Worm (Caenorhabditis elegans) whole organism, young adult: ENCODE results near the gene F15A4.2.

ENCODE experiments used
- B0035.1 ChIP-seq: sonication (generic microtip); optimal IDR thresholded peaks from 2 replicates; lab custom pipeline; 2016; ENCODE audit warnings: missing genetic modification characterization, mild to moderate bottlenecking, missing compliant biosample characterization, missing genotype, missing genetic modification reagents
- F33H1.4 ChIP-seq: fragments of 200-800 bp; sonication (Bioruptor generic); IDR thresholded peaks from 2 replicates; pipeline ENCODE4 v1.3.6; 2022; ENCODE audit warnings: missing genetic modification reagents, missing genetic modification characterization, missing compliant biosample characterization
- F37B4.10 ChIP-seq: fragments of 200-800 bp; sonication (Bioruptor generic); IDR thresholded peaks from 2 replicates; pipeline ENCODE4 v1.3.6; 2022; ENCODE audit warnings: missing genetic modification characterization, missing compliant biosample characterization
- Y56A3A.18 ChIP-seq: fragments of 200-800 bp; sonication (Bioruptor generic); IDR thresholded peaks from 2 replicates; pipeline ENCODE4 v1.3.6; 2022; ENCODE audit warnings: missing genetic modification reagents, missing genetic modification characterization, missing compliant biosample characterization
- aptf-3 ChIP-seq: fragments of 200-800 bp; sonication (Bioruptor generic); IDR thresholded peaks from 2 replicates; pipeline ENCODE4 v1.3.6; 2022; ENCODE audit warnings: missing genetic modification characterization, missing compliant biosample characterization
- atf-7 ChIP-seq: sonication (generic microtip); optimal IDR thresholded peaks from 2 replicates; lab custom pipeline; 2017; ENCODE audit warnings: mild to moderate bottlenecking, missing genetic modification characterization, missing compliant biosample characterization
- attf-5 ChIP-seq: fragments of 200-800 bp; sonication (Bioruptor generic); optimal IDR thresholded peaks from 2 replicates; lab custom pipeline; 2018; ENCODE audit warnings: mild to moderate bottlenecking, missing genetic modification characterization, missing compliant biosample characterization
- attf-6 ChIP-seq: fragments of 200-800 bp; sonication (Bioruptor generic); IDR thresholded peaks from 2 replicates; pipeline ENCODE4 v1.3.6; 2022; ENCODE audit warnings: missing genetic modification reagents, missing genetic modification characterization, missing compliant biosample characterization
- ceh-100 ChIP-seq: fragments of 200-800 bp; sonication (Bioruptor generic); IDR thresholded peaks from 2 replicates; pipeline ENCODE4 v1.3.6; 2022; ENCODE audit warnings: missing genetic modification reagents, missing genetic modification characterization, missing compliant biosample characterization
- chd-7 ChIP-seq: sonication (generic microtip); optimal IDR thresholded peaks from 2 replicates; lab custom pipeline; 2016; ENCODE audit warnings: mild to moderate bottlenecking, missing genetic modification characterization, moderate library complexity, missing compliant biosample characterization
- dox-1 ChIP-seq: fragments of 200-800 bp; sonication (Bioruptor generic); IDR thresholded peaks from 2 replicates; pipeline ENCODE4 v1.3.6; 2022; ENCODE audit warnings: missing genetic modification reagents, missing genetic modification characterization, missing compliant biosample characterization
- efl-1 ChIP-seq: fragments of 150-350 bp; optimal IDR thresholded peaks from 2 replicates; lab custom pipeline; 2014; ENCODE audit warnings: missing biosample characterization, missing genetic modification reagents, missing genetic modification characterization
- egrh-3 ChIP-seq: fragments of 200-800 bp; sonication (Bioruptor generic); IDR thresholded peaks from 2 replicates; pipeline ENCODE4 v1.3.6; 2022; ENCODE audit warnings: missing genetic modification reagents, missing genetic modification characterization, missing compliant biosample characterization
- ekl-4 ChIP-seq: fragments of 200-800 bp; sonication (Bioruptor generic); IDR thresholded peaks from 2 replicates; pipeline ENCODE4 v1.3.6; 2022; ENCODE audit warnings: missing genetic modification reagents, missing genetic modification characterization, missing compliant biosample characterization
- ets-4 ChIP-seq: fragments of 200-800 bp; sonication (Bioruptor generic); optimal IDR thresholded peaks from 2 replicates; lab custom pipeline; 2018; ENCODE audit warnings: mild to moderate bottlenecking, missing genetic modification characterization, missing compliant biosample characterization
- fkh-3 ChIP-seq: sonication (generic microtip); optimal IDR thresholded peaks from 2 replicates; lab custom pipeline; 2016; ENCODE audit warnings: mild to moderate bottlenecking, missing genetic modification characterization, missing compliant biosample characterization
- hlh-26 ChIP-seq: fragments of 200-800 bp; sonication (Bioruptor generic); conservative IDR thresholded peaks from 2 replicates; pipeline ENCODE4 v1.3.6; 2022; ENCODE audit warnings: missing genetic modification reagents, missing genetic modification characterization, missing compliant biosample characterization
- lin-26 ChIP-seq: fragments of 200-800 bp; sonication (Bioruptor generic); IDR thresholded peaks from 2 replicates; pipeline ENCODE4 v1.3.6; 2022; ENCODE audit warnings: missing genetic modification reagents, missing genetic modification characterization, missing compliant biosample characterization
- lin-54 ChIP-seq: fragments of 200-800 bp; sonication (Bioruptor generic); optimal IDR thresholded peaks from 2 replicates; lab custom pipeline; 2018; ENCODE audit warnings: mild to moderate bottlenecking, missing genetic modification characterization, missing compliant biosample characterization
- lir-1 ChIP-seq: fragments of 200-800 bp; sonication (Bioruptor generic); conservative IDR thresholded peaks from 2 replicates; pipeline ENCODE4 v1.3.6; 2022; ENCODE audit warnings: missing genetic modification reagents, missing genetic modification characterization, missing compliant biosample characterization
- lsl-1 ChIP-seq: fragments of 200-800 bp; sonication (Bioruptor generic); optimal IDR thresholded peaks from 2 replicates; lab custom pipeline; 2018; ENCODE audit warnings: mild to moderate bottlenecking, missing genetic modification characterization, moderate library complexity, missing compliant biosample characterization
- madf-10 ChIP-seq: sonication (generic microtip); optimal IDR thresholded peaks from 2 replicates; lab custom pipeline; 2016; ENCODE audit warnings: mild to moderate bottlenecking, missing genetic modification characterization, missing compliant biosample characterization
- madf-6 ChIP-seq: fragments of 200-800 bp; sonication (Bioruptor generic); IDR thresholded peaks from 2 replicates; pipeline ENCODE4 v1.3.6; 2022; ENCODE audit warnings: missing genetic modification reagents, missing genetic modification characterization, missing compliant biosample characterization
- madf-8 ChIP-seq: fragments of 200-800 bp; sonication (Bioruptor generic); conservative IDR thresholded peaks from 2 replicates; pipeline ENCODE4 v1.3.6; 2022; ENCODE audit warnings: missing genetic modification reagents, missing genetic modification characterization, missing compliant biosample characterization
- mcd-1 ChIP-seq: fragments of 200-800 bp; sonication (Bioruptor generic); IDR thresholded peaks from 2 replicates; pipeline ENCODE4 v1.3.6; 2022; ENCODE audit warnings: missing genetic modification reagents, missing genetic modification characterization, missing compliant biosample characterization
- nfya-2 ChIP-seq: fragments of 200-800 bp; sonication (Bioruptor generic); IDR thresholded peaks from 2 replicates; pipeline ENCODE4 v1.3.6; 2022; ENCODE audit warnings: missing genetic modification reagents, missing genetic modification characterization, missing compliant biosample characterization
- nfyb-1 ChIP-seq: fragments of 200-800 bp; sonication (Bioruptor generic); IDR thresholded peaks from 2 replicates; pipeline ENCODE4 v1.3.6; 2022; ENCODE audit warnings: missing genetic modification reagents, missing genetic modification characterization, missing compliant biosample characterization
- nhr-120 ChIP-seq: fragments of 200-800 bp; sonication (Bioruptor generic); IDR thresholded peaks from 2 replicates; pipeline ENCODE4 v1.3.6; 2022; ENCODE audit warnings: missing genetic modification characterization, missing compliant biosample characterization
- pha-4 ChIP-seq: fragments of 150-350 bp; sonication (generic microtip); optimal IDR thresholded peaks from 2 replicates; lab custom pipeline; 2014; ENCODE audit warnings: missing biosample characterization, missing genetic modification reagents, missing genetic modification characterization
- rcor-1 ChIP-seq: fragments of 200-800 bp; sonication (Bioruptor generic); IDR thresholded peaks from 2 replicates; pipeline ENCODE4 v1.3.6; 2022; ENCODE audit warnings: missing genetic modification reagents, missing genetic modification characterization, missing compliant biosample characterization
- sea-2 ChIP-seq: fragments of 200-800 bp; sonication (Bioruptor generic); IDR thresholded peaks from 2 replicates; pipeline ENCODE4 v1.3.6; 2022; ENCODE audit warnings: missing genetic modification characterization, missing compliant biosample characterization
- snpc-1.3 ChIP-seq: sonication (generic microtip); optimal IDR thresholded peaks from 2 replicates; lab custom pipeline; 2017; ENCODE audit warnings: missing genetic modification characterization, mild to moderate bottlenecking, missing compliant biosample characterization, antibody characterized with exemption, moderate library complexity, missing genotype, missing genetic modification reagents; ENCODE audit not compliant: insufficient read depth
- tbp1 ChIP-seq: fragments of 200-800 bp; sonication (Bioruptor generic); optimal IDR thresholded peaks from 2 replicates; lab custom pipeline; 2018; ENCODE audit warnings: mild to moderate bottlenecking, missing genetic modification characterization, missing compliant biosample characterization
- xnd-1 ChIP-seq: sonication (generic microtip); optimal IDR thresholded peaks from 2 replicates; lab custom pipeline; 2016; ENCODE audit warnings: missing genotype, missing genetic modification reagents, missing genetic modification characterization, missing compliant biosample characterization
- ztf-18 ChIP-seq: sonication (generic microtip); optimal IDR thresholded peaks from 2 replicates; lab custom pipeline; 2016; ENCODE audit warnings: missing genotype, mild to moderate bottlenecking, missing genetic modification characterization, missing compliant biosample characterization
- ztf-25 ChIP-seq: fragments of 200-800 bp; sonication (Bioruptor generic); IDR thresholded peaks from 2 replicates; pipeline ENCODE4 v1.3.6; 2022; ENCODE audit warnings: missing genetic modification reagents, missing genetic modification characterization, missing compliant biosample characterization

F15A4.2 gene

DNA sequence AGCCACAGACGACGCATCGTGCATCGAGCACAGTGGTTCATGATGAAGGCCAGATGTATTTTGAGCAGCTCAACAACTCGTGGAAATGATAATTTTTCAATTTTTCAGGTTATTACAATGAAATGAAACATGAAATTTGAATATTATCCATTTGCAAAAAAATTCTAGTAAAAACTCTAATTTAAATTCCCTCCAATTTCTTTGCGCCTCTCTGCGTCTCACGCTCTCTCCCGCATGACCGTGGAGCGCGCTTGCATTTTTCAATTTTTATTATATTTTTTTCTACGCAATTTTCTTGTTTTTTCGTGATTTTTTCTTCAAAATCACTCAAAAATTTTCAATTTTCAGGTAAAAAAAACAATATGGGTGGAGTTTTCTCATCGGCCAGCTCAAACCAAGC lies 2.9 kb upstream of the F15A4.2 start, which contains the start of gene tag-281 (continued):
- peak; percentile 98 for TF ChIP-seq mcd-1 (GFP tag; lab: Robert Waterston, UW)
- no peak for TF ChIP-seq nfya-2 (GFP tag; lab: Robert Waterston, UW)
- peak; percentile 87 for TF ChIP-seq efl-1
- TF ChIP-seq nhr-120 (GFP tag; lab: Robert Waterston, UW), result no peak
- TF ChIP-seq attf-6, result no peak
- no peak for TF ChIP-seq aptf-3 (GFP tag; lab: Robert Waterston, UW)
- no peak for TF ChIP-seq lin-26 (GFP tag; lab: Robert Waterston, UW)
- TF ChIP-seq ekl-4 (GFP tag; lab: Robert Waterston, UW), result no peak
- TF ChIP-seq tbp1, result peak; percentile 56
- no peak for TF ChIP-seq B0035.1 (tag; lab: Kevin White, UChicago)
- no peak for TF ChIP-seq madf-10 (tag; lab: Kevin White, UChicago)
- peak; percentile 73 for TF ChIP-seq attf-5
- no peak for TF ChIP-seq hlh-26 (GFP tag; lab: Robert Waterston, UW)
- TF ChIP-seq F37B4.10 (GFP tag; lab: Robert Waterston, UW), result no peak
- no peak for TF ChIP-seq Y56A3A.18 (GFP tag; lab: Robert Waterston, UW)
- peak; percentile 32; the same call in 1 of the 2 replicates for TF ChIP-seq madf-8 (GFP tag; lab: Robert Waterston, UW)
- TF ChIP-seq ceh-100 (GFP tag; lab: Robert Waterston, UW), result no peak; the same call in 1 of the 2 replicates
- peak; percentile 44 for TF ChIP-seq pha-4 (tag; lab: Kevin White, UChicago)
- TF ChIP-seq lin-54 (GFP tag; lab: Kevin White, UChicago), result peak; percentile 97
- peak; percentile 56; the same call in 1 of the 2 replicates for TF ChIP-seq dox-1 (GFP tag; lab: Robert Waterston, UW)
- no peak for TF ChIP-seq atf-7 (tag; lab: Kevin White, UChicago)
- TF ChIP-seq egrh-3 (GFP tag; lab: Robert Waterston, UW), result no peak
- TF ChIP-seq rcor-1 (GFP tag; lab: Robert Waterston, UW), result peak; percentile 59
- no peak for TF ChIP-seq chd-7 (tag; lab: Kevin White, UChicago)
- TF ChIP-seq nfyb-1 (GFP tag; lab: Robert Waterston, UW), result no peak
- TF ChIP-seq ztf-25, result no peak
- no peak for TF ChIP-seq ztf-18 (tag; lab: Kevin White, UChicago)
- no peak for TF ChIP-seq sea-2 (GFP tag; lab: Robert Waterston, UW)
- TF ChIP-seq fkh-3, result no peak
- TF ChIP-seq snpc-1.3 (tag; lab: Kevin White, UChicago), result peak; percentile 38
- TF ChIP-seq ets-4 (GFP tag; lab: Kevin White, UChicago), result no peak

DNA sequence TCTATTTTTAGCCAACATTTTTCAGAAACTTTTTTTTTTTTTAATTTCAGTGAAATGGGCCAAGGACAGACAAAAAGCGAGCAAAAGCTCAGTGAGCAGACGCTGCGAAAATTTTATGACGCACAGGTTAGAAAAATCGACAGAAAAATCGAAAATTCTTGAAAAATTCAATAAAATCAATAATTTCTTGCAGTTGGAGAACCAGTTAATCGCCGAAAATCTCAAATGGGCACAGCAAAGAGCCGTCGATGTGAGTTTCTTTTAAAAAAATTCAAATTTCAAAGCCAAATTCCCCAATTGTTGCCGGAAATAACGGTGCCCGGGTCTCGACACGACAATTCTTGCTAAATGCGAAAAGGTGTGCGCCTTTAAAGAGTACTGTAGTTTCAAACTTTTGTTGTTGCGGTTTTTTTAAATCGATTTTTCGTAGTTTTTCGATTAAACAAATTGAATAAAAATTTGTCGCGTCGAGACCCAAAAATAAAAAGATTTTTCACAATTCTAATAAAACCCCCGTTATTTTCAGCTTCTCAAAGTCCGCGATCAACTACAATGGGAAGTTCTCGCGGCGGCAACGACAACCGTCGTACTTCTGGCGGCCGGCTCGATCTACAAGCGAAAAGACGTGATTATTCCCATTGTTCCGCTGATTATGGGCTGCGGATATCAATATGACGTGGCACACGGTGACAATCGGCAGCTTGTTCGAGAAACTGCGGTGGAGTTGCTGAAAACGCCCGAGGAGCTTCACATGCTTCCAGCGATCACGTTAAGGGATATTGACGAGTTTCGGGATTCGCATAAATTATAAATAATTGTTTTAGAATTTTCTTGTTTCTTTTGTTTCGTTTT lies 1.5 kb upstream of the F15A4.2 start, which contains the start of gene tag-280:
Gene tag-280 (plus strand): TSS at position 51 of the 852 bp plus-strand sequence.
- TF ChIP-seq lsl-1, result peak; percentile 75
- TF ChIP-seq xnd-1 (tag; lab: Kevin White, UChicago), result peak; percentile 36
- TF ChIP-seq lir-1 (GFP tag; lab: Robert Waterston, UW), result no peak
- peak; percentile 61; the same call in 1 of the 2 replicates for TF ChIP-seq madf-6 (GFP tag; lab: Robert Waterston, UW)
- TF ChIP-seq F33H1.4, result peak; percentile 66
